Worm (Caenorhabditis elegans) whole organism, young adult: ENCODE measurements around the gene dnj-9.

Experiments
- F39B2.1 ChIP-seq: fragments of 200-800 bp; sonication (Bioruptor generic); IDR thresholded peaks from 2 replicates; pipeline ENCODE4 v1.3.6; 2022; ENCODE audit warnings: missing genetic modification reagents, missing genetic modification characterization, missing compliant biosample characterization
- Y53F4B.3 ChIP-seq: fragments of 200-800 bp; sonication (Bioruptor generic); IDR thresholded peaks from 2 replicates; pipeline ENCODE4 v1.3.6; 2022; ENCODE audit warnings: missing genetic modification reagents, missing genetic modification characterization, missing compliant biosample characterization
- Y67H2A.10 ChIP-seq: fragments of 200-800 bp; sonication (Bioruptor generic); conservative IDR thresholded peaks from 2 replicates; pipeline ENCODE4 v1.3.6; 2022; ENCODE audit warnings: missing genetic modification reagents, missing genetic modification characterization, missing compliant biosample characterization
- aptf-3 ChIP-seq: fragments of 200-800 bp; sonication (Bioruptor generic); IDR thresholded peaks from 2 replicates; pipeline ENCODE4 v1.3.6; 2022; ENCODE audit warnings: missing genetic modification characterization, missing compliant biosample characterization
- chd-7 ChIP-seq: sonication (generic microtip); optimal IDR thresholded peaks from 2 replicates; lab custom pipeline; 2016; ENCODE audit warnings: mild to moderate bottlenecking, missing genetic modification characterization, moderate library complexity, missing compliant biosample characterization
- pha-4 ChIP-seq: fragments of 150-350 bp; sonication (generic microtip); optimal IDR thresholded peaks from 2 replicates; lab custom pipeline; 2014; ENCODE audit warnings: missing biosample characterization, missing genetic modification reagents, missing genetic modification characterization
- rec-8 ChIP-seq, 2 experiments: sonication (generic microtip); optimal IDR thresholded peaks; 2 replicates each; lab custom pipeline; 2016; ENCODE audit warnings: mild to moderate bottlenecking in 2 of 2, missing genetic modification characterization in 2 of 2, missing genetic modification reagents in 2 of 2, missing genotype in 2 of 2, missing biosample characterization in 1 of 2, missing compliant biosample characterization in 1 of 2, moderate library complexity in 1 of 2
- tbp1 ChIP-seq: fragments of 200-800 bp; sonication (Bioruptor generic); optimal IDR thresholded peaks from 2 replicates; lab custom pipeline; 2018; ENCODE audit warnings: mild to moderate bottlenecking, missing genetic modification characterization, missing compliant biosample characterization

DNA sequence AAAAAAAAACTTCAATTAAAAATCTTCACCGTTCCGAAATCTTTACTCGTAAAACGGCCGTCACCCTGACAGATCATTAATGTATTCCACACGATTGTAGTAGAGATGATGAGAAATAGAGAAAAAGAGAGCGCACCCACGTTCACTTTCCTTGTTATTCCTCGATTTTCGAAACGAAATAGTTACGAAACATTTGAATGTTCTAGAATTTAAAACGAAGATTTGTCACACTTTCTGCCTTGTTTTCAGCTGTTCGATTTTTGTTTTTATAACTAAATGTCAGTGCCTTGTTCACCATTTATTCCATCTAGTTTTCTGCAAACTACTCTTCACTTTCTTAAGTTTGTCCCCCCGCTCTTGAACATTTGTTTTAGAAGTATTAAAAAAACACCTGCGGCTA is 2.9 kb downstream of the dnj-9 start:
- no peak for TF ChIP-seq aptf-3 (GFP tag; lab: Robert Waterston, UW)
- TF ChIP-seq tbp1 (GFP tag; lab: Kevin White, UChicago) = no peak
- no peak for TF ChIP-seq Y53F4B.3 (GFP tag; lab: Robert Waterston, UW)
- TF ChIP-seq pha-4 (tag; lab: Kevin White, UChicago) = no peak
- TF ChIP-seq rec-8 (tag; optimal IDR thresholded peaks at IDR 0.05; lab: Kevin White, UChicago) = no peak
- TF ChIP-seq Y67H2A.10 (GFP tag; lab: Robert Waterston, UW) = no peak
- no peak for TF ChIP-seq F39B2.1 (GFP tag; lab: Robert Waterston, UW)
- no peak for TF ChIP-seq chd-7 (tag; lab: Kevin White, UChicago)
